Fruit fly (Drosophila melanogaster): ENCODE data around the gene eIF3g1.

eIF3g1 gene

dm6 chrX:2603851-2604505 is 6.2 kb downstream of the eIF3g1 start, which contains the start of the genes Klp3A and Zw10:
TSS of gene Klp3A (minus strand) at chrX:2604052.
TSS of gene Zw10 (plus strand) at chrX:2604197.
- TF ChIP-seq ranshi (GFP tag; IDR thresholded peaks at IDR 0.05) (no peak), lbe (GFP tag; optimal IDR thresholded peaks at IDR 0.05) (no peak), Dll (GFP tag; IDR thresholded peaks at IDR 0.05; ENCODE audit: partially characterized antibody) (peak; percentile 78), al (GFP tag; IDR thresholded peaks at IDR 0.05) (no peak), CG15011 (GFP tag; optimal IDR thresholded peaks at IDR 0.05) (no peak), wdn (GFP tag; IDR thresholded peaks at IDR 0.05) (no peak), unc-4 (GFP tag; IDR thresholded peaks at IDR 0.05; ENCODE audit: partially characterized antibody) (peak; percentile 61), eyg (GFP tag; optimal IDR thresholded peaks at IDR 0.05) (no peak), fd102C (GFP tag; optimal IDR thresholded peaks at IDR 0.05) (no peak), dpn (GFP tag; optimal IDR thresholded peaks at IDR 0.05) (no peak), crc (GFP tag; optimal IDR thresholded peaks at IDR 0.05) (no peak), CG14965 (GFP tag; optimal IDR thresholded peaks at IDR 0.05; ENCODE audit: borderline replicate concordance) (no peak), sima (GFP tag; optimal IDR thresholded peaks at IDR 0.05) (no peak), CG7357 (GFP tag; IDR thresholded peaks at IDR 0.05) (no peak), Nf-YC (tag; optimal IDR thresholded peaks at IDR 0.05) (no peak), Spps (tag; optimal IDR thresholded peaks at IDR 0.05) (no peak), HLH3B (GFP tag; IDR thresholded peaks at IDR 0.05) (no peak), ssp (GFP tag; IDR thresholded peaks at IDR 0.05) (no peak), YL-1 (GFP tag; optimal IDR thresholded peaks at IDR 0.05) (no peak), MBD-R2 (GFP tag; IDR thresholded peaks at IDR 0.05) (peak; percentile 65), pho (GFP tag; optimal IDR thresholded peaks at IDR 0.05) (peak; percentile 43), CG15601 (tag; optimal IDR thresholded peaks at IDR 0.05) (no peak), chif (GFP tag; optimal IDR thresholded peaks at IDR 0.05) (peak in 1 of 2 experiments; percentile 1), Jarid2 (GFP tag; optimal IDR thresholded peaks at IDR 0.05) (no peak), caup (GFP tag; optimal IDR thresholded peaks at IDR 0.05; ENCODE audit: severe bottlenecking) (no peak), Sin3A (optimal IDR thresholded peaks at IDR 0.05) (peak; percentile 68), Hand (GFP tag; optimal IDR thresholded peaks at IDR 0.05) (no peak), CG32772 (GFP tag; IDR thresholded peaks at IDR 0.05) (no peak), pb (GFP tag; optimal IDR thresholded peaks at IDR 0.05) (no peak), CG11247 (GFP tag; IDR thresholded peaks at IDR 0.05) (no peak), Dref (GFP tag; IDR thresholded peaks at IDR 0.05) (peak; percentile 63), ems (GFP tag; optimal IDR thresholded peaks at IDR 0.05) (no peak), HmgD (GFP tag; optimal IDR thresholded peaks at IDR 0.05) (no peak), Abd-B (GFP tag; optimal IDR thresholded peaks at IDR 0.05) (no peak), CG11085 (GFP tag; IDR thresholded peaks at IDR 0.05) (no peak), CG6854 (GFP tag; optimal IDR thresholded peaks at IDR 0.05) (no peak), tup (GFP tag; optimal IDR thresholded peaks at IDR 0.05) (no peak), vnd (GFP tag; IDR thresholded peaks at IDR 0.05; ENCODE audit: partially characterized antibody) (peak; percentile 63), Chrac-16 (GFP tag; optimal IDR thresholded peaks at IDR 0.05) (no peak), B-H1 (GFP tag; IDR thresholded peaks at IDR 0.05) (no peak), E2f2 (GFP tag; IDR thresholded peaks at IDR 0.05) (peak; percentile 70), Myb (GFP tag; optimal IDR thresholded peaks at IDR 0.05) (peak; percentile 78), CG8388 (GFP tag; optimal IDR thresholded peaks at IDR 0.05) (no peak), nmo (GFP tag; optimal IDR thresholded peaks at IDR 0.05) (peak; percentile 41), scrt (GFP tag; optimal IDR thresholded peaks at IDR 0.05) (no peak), CG8478 (optimal IDR thresholded peaks at IDR 0.05) (no peak), bcd (GFP tag; optimal IDR thresholded peaks at IDR 0.05) (no peak), ind (GFP tag; optimal IDR thresholded peaks at IDR 0.05) (no peak), CG1529 (GFP tag; optimal IDR thresholded peaks at IDR 0.05) (no peak), yki (optimal IDR thresholded peaks at IDR 0.05) (no peak), pros (GFP tag; optimal IDR thresholded peaks at IDR 0.05) (no peak), gsb (GFP tag; IDR thresholded peaks at IDR 0.05) (no peak)
